Fruit fly (Drosophila melanogaster): ENCODE data around the gene oaf.

oaf gene

DNA sequence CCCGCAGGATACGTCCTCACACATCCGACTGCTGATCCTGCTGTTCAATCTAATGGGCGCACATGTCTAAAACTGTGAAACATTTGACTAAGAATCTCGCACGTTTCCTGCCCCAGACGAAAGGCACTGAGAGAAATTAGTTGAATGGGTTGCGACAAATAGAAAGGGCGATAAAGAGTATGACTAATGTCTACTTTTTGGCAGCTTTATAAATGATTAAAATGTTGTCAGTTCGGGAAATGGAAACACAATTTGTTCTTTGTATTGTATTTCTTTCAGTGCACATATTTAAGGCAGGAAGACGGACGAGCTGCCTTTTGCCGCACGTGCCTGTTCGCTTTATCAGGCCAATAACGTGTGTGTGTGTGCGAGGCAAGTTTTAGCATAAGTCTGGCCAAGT lies 35.3 kb downstream of the oaf start (continued):
- TF ChIP-seq CG4730 (GFP tag; IDR thresholded peaks at IDR 0.05) = no peak
- peak; percentile 38; the same call in 1 of the 2 replicates for TF ChIP-seq Ada2b (GFP tag; IDR thresholded peaks at IDR 0.05)
- no peak for TF ChIP-seq unpg (GFP tag; optimal IDR thresholded peaks at IDR 0.05)
- TF ChIP-seq tap (tag; optimal IDR thresholded peaks at IDR 0.05) = no peak
- peak; percentile 55 for TF ChIP-seq Hey (tag; optimal IDR thresholded peaks at IDR 0.05)
- peak; percentile 52 for TF ChIP-seq CG2678 (tag; optimal IDR thresholded peaks at IDR 0.05)
- peak; percentile 23 for TF ChIP-seq caup (GFP tag; optimal IDR thresholded peaks at IDR 0.05; ENCODE audit: severe bottlenecking)
- TF ChIP-seq CG12071 (GFP tag; optimal IDR thresholded peaks at IDR 0.05) = peak; percentile 9
- TF ChIP-seq CG4707 (GFP tag; optimal IDR thresholded peaks at IDR 0.05) = no peak
- peak; percentile 12; the same call in 1 of the 2 replicates for TF ChIP-seq ttk (GFP tag; IDR thresholded peaks at IDR 0.05)
- TF ChIP-seq Oli (tag; optimal IDR thresholded peaks at IDR 0.05) = no peak
- TF ChIP-seq CG31224 (GFP tag; IDR thresholded peaks at IDR 0.05) = no peak
- TF ChIP-seq bab2 (GFP tag; optimal IDR thresholded peaks at IDR 0.05) = no peak
- TF ChIP-seq ken (GFP tag; IDR thresholded peaks at IDR 0.05) = 0 out of 3 replicates have a peak, but pooled peaks have one; percentile 20
- no peak for TF ChIP-seq Med (GFP tag)
- TF ChIP-seq CG4328 (GFP tag; optimal IDR thresholded peaks at IDR 0.05) = no peak
- no peak for TF ChIP-seq Hmx (GFP tag; optimal IDR thresholded peaks at IDR 0.05)
- TF ChIP-seq Adf1 (GFP tag; IDR thresholded peaks at IDR 0.05) = no peak
- no peak for TF ChIP-seq CG10543 (GFP tag; optimal IDR thresholded peaks at IDR 0.05)
- TF ChIP-seq inv (GFP tag; IDR thresholded peaks at IDR 0.05; ENCODE audit: partially characterized antibody) = no peak
- no peak for TF ChIP-seq Optix (GFP tag; IDR thresholded peaks at IDR 0.05)
- TF ChIP-seq CG7786 (GFP tag; optimal IDR thresholded peaks at IDR 0.05) = no peak
- no peak for TF ChIP-seq CG33557 (GFP tag; optimal IDR thresholded peaks at IDR 0.05)
- no peak for TF ChIP-seq sug (tag; optimal IDR thresholded peaks at IDR 0.05)
- TF ChIP-seq CG18011 (GFP tag; optimal IDR thresholded peaks at IDR 0.05) = no peak
- TF ChIP-seq NK7.1 (GFP tag; optimal IDR thresholded peaks at IDR 0.05) = no peak
- TF ChIP-seq Oaz (GFP tag; IDR thresholded peaks at IDR 0.05) = no peak
- TF ChIP-seq sens-2 (GFP tag; IDR thresholded peaks at IDR 0.05) = 0 out of 2 replicates have a peak, but pooled peaks have one; percentile 18
- peak; percentile 46 for TF ChIP-seq cwo (GFP tag; optimal IDR thresholded peaks at IDR 0.05)
- TF ChIP-seq ftz-f1 (GFP tag; optimal IDR thresholded peaks at IDR 0.05) = no peak
- TF ChIP-seq CG6813 (GFP tag; optimal IDR thresholded peaks at IDR 0.05) = peak; percentile 10
- TF ChIP-seq PHDP (tag; optimal IDR thresholded peaks at IDR 0.05) = no peak
- no peak for TF ChIP-seq CG11398 (GFP tag; optimal IDR thresholded peaks at IDR 0.05)
- no peak for TF ChIP-seq fru (optimal IDR thresholded peaks at IDR 0.05)
- TF ChIP-seq CG17912 (GFP tag; optimal IDR thresholded peaks at IDR 0.05) = no peak
- TF ChIP-seq CG9437 (GFP tag; optimal IDR thresholded peaks at IDR 0.05) = no peak
- no peak for TF ChIP-seq HLH4C (GFP tag; IDR thresholded peaks at IDR 0.05; ENCODE audit: partially characterized antibody)
- no peak for TF ChIP-seq Dref (GFP tag; IDR thresholded peaks at IDR 0.05)
- TF ChIP-seq C15 (GFP tag; IDR thresholded peaks at IDR 0.05) = no peak
- TF ChIP-seq B-H2 (GFP tag; optimal IDR thresholded peaks at IDR 0.05) = no peak
- TF ChIP-seq lab (GFP tag; optimal IDR thresholded peaks at IDR 0.05) = peak; percentile 59
- TF ChIP-seq Abd-B (GFP tag; optimal IDR thresholded peaks at IDR 0.05) = no peak
- no peak for TF ChIP-seq Bdp1 (GFP tag; optimal IDR thresholded peaks at IDR 0.05)
- TF ChIP-seq dmrt99B (tag; optimal IDR thresholded peaks at IDR 0.05) = peak; percentile 67
- no peak for TF ChIP-seq jing (GFP tag; optimal IDR thresholded peaks at IDR 0.05)
- TF ChIP-seq abd-A (tag; optimal IDR thresholded peaks at IDR 0.05) = no peak
- no peak for TF ChIP-seq fd3F (GFP tag; optimal IDR thresholded peaks at IDR 0.05)
- no peak for TF ChIP-seq sqz (GFP tag; optimal IDR thresholded peaks at IDR 0.05)
- no peak for TF ChIP-seq CG12299 (tag; optimal IDR thresholded peaks at IDR 0.05)
- TF ChIP-seq slp2 (GFP tag; optimal IDR thresholded peaks at IDR 0.05) = no peak
- no peak for TF ChIP-seq hb (GFP tag; IDR thresholded peaks at IDR 0.05; ENCODE audit: partially characterized antibody)
